Fruit fly (Drosophila melanogaster): ENCODE results near the gene daw.

The daw gene

dm6 chr2L:2765659-2766373 is 39.2 kb upstream of the daw start, which contains the start of the genes Snx21 and aph-1 (continued):
- TF ChIP-seq CG12236 (GFP tag; optimal IDR thresholded peaks at IDR 0.05) (peak; percentile 54), ind (GFP tag; optimal IDR thresholded peaks at IDR 0.05) (peak; percentile 93), luna (GFP tag; optimal IDR thresholded peaks at IDR 0.05) (peak; percentile 76), CG11560 (tag; IDR thresholded peaks at IDR 0.05) (peak; percentile 81; the same call in 2 of the 3 replicates), CG14014 (GFP tag; IDR thresholded peaks at IDR 0.05) (peak; percentile 85), maf-S (GFP tag; optimal IDR thresholded peaks at IDR 0.05) (peak; percentile 89), CG14441 (GFP tag; IDR thresholded peaks at IDR 0.05) (peak; percentile 84), CG7271 (tag; optimal IDR thresholded peaks at IDR 0.05) (peak; percentile 56), Atf6 (GFP tag; IDR thresholded peaks at IDR 0.05) (peak; percentile 89), CG17568 (GFP tag; optimal IDR thresholded peaks at IDR 0.05) (no peak), CG6272 (GFP tag; IDR thresholded peaks at IDR 0.05) (peak; percentile 80), ato (GFP tag; IDR thresholded peaks at IDR 0.05; ENCODE audit: partially characterized antibody) (no peak), B-H1 (GFP tag; IDR thresholded peaks at IDR 0.05) (peak; percentile 76), Hr3 (GFP tag; optimal IDR thresholded peaks at IDR 0.05) (peak; percentile 94), CG10209 (GFP tag; optimal IDR thresholded peaks at IDR 0.05) (peak; percentile 92), run (tag; optimal IDR thresholded peaks at IDR 0.05) (peak; percentile 83), CG15011 (GFP tag; optimal IDR thresholded peaks at IDR 0.05) (peak; percentile 85), sr (GFP tag; IDR thresholded peaks at IDR 0.05) (peak; percentile 48; the same call in 1 of the 3 replicates), lov (optimal IDR thresholded peaks at IDR 0.05) (no peak), lov (GFP tag; IDR thresholded peaks at IDR 0.05) (0 out of 3 replicates have a peak, but pooled peaks have one; percentile 56), CG30020 (tag; optimal IDR thresholded peaks at IDR 0.05) (peak; percentile 79), mld (GFP tag; IDR thresholded peaks at IDR 0.05; ENCODE audit: partially characterized antibody) (no peak), CG43689 (GFP tag; IDR thresholded peaks at IDR 0.05) (peak; percentile 52), btn (GFP tag; optimal IDR thresholded peaks at IDR 0.05) (peak; percentile 60), br (optimal IDR thresholded peaks at IDR 0.05) (no peak), CG7839 (tag; optimal IDR thresholded peaks at IDR 0.05) (peak; percentile 96), schlank (tag; optimal IDR thresholded peaks at IDR 0.05) (peak; percentile 63), CG5953 (GFP tag; IDR thresholded peaks at IDR 0.05) (peak; percentile 56), NfI (GFP tag; optimal IDR thresholded peaks at IDR 0.05) (peak; percentile 91), CG8765 (GFP tag; IDR thresholded peaks at IDR 0.05) (peak; percentile 75), CG7556 (GFP tag; optimal IDR thresholded peaks at IDR 0.05) (peak; percentile 92), E2f2 (GFP tag; IDR thresholded peaks at IDR 0.05) (peak; percentile 75), CG10147 (GFP tag; optimal IDR thresholded peaks at IDR 0.05) (peak; percentile 91), NC2β (GFP tag; optimal IDR thresholded peaks at IDR 0.05) (peak; percentile 77), CG8388 (GFP tag; optimal IDR thresholded peaks at IDR 0.05) (peak; percentile 90), NK7.1 (GFP tag; optimal IDR thresholded peaks at IDR 0.05) (peak; percentile 63), wek (GFP tag; optimal IDR thresholded peaks at IDR 0.05) (peak; percentile 40), CG6254 (GFP tag; optimal IDR thresholded peaks at IDR 0.05) (peak; percentile 84), danr (GFP tag; IDR thresholded peaks at IDR 0.05) (peak; percentile 83), dimm (GFP tag; IDR thresholded peaks at IDR 0.05) (no peak), CG4854 (GFP tag; optimal IDR thresholded peaks at IDR 0.05) (peak; percentile 72), CG5245 (GFP tag; optimal IDR thresholded peaks at IDR 0.05) (peak; percentile 85), CG7963 (GFP tag; IDR thresholded peaks at IDR 0.05; ENCODE audit: partially characterized antibody) (no peak), oc (tag; optimal IDR thresholded peaks at IDR 0.05) (peak; percentile 87), her (GFP tag; optimal IDR thresholded peaks at IDR 0.05) (peak; percentile 82), Sox102F (GFP tag; optimal IDR thresholded peaks at IDR 0.05) (peak; percentile 92), cad (GFP tag; optimal IDR thresholded peaks at IDR 0.05) (no peak), Xrp1 (GFP tag; IDR thresholded peaks at IDR 0.05) (peak; percentile 94), CG13624 (GFP tag; optimal IDR thresholded peaks at IDR 0.05) (peak; percentile 89), CG11085 (GFP tag; IDR thresholded peaks at IDR 0.05) (peak; percentile 67)

All from whole organism, embryonic.